Worm (Caenorhabditis elegans): ENCODE data around the gene Y67A10A.11.

- TF ChIP-seq flt-1 (GFP tag; IDR thresholded peaks at IDR 0.05) (no peak), tab-1 (GFP tag; IDR thresholded peaks at IDR 0.05) (no peak), klf-2 (GFP tag; conservative IDR thresholded peaks at IDR 0.05) (no peak), ref-1 (GFP tag; conservative IDR thresholded peaks at IDR 0.05) (no peak), ztf-23 (GFP tag; IDR thresholded peaks at IDR 0.05) (no peak), cog-1 (tag; optimal IDR thresholded peaks at IDR 0.05) (no peak)
Observed at ce11 chrIV:14337757-14338156, 2.0 kb upstream of the Y67A10A.11 start, which contains the start of gene Y67A10A.2.
